Worm (Caenorhabditis elegans) whole organism, L4 larva: ENCODE results near the gene hpo-15.

ENCODE experiments used
- F10B5.3 ChIP-seq: sonication (generic microtip); optimal IDR thresholded peaks from 2 replicates; lab custom pipeline; 2016; ENCODE audit warnings: mild to moderate bottlenecking, missing genetic modification characterization, missing compliant biosample characterization
- R02D3.7 ChIP-seq: fragments of 150-350 bp; sonication (generic microtip); optimal IDR thresholded peaks from 3 replicates; lab custom pipeline; 2014; ENCODE audit warnings: missing biosample characterization, missing genetic modification characterization
- Y75B8A.6 ChIP-seq: fragments of 200-800 bp; sonication (Bioruptor generic); IDR thresholded peaks from 2 replicates; pipeline ENCODE4 v1.3.6; 2022; ENCODE audit warnings: missing genetic modification reagents, missing genetic modification characterization, missing compliant biosample characterization
- aha-1 ChIP-seq: fragments of 150-350 bp; peaks from one replicate; lab custom pipeline; 2014; ENCODE audit warnings: missing biosample characterization, missing genetic modification characterization
- aly-2 ChIP-seq: sonication (generic microtip); optimal IDR thresholded peaks from 2 replicates; lab custom pipeline; 2018; ENCODE audit warnings: missing biosample characterization, missing genetic modification characterization
- ceh-44 ChIP-seq: fragments of 200-800 bp; sonication (Bioruptor generic); IDR thresholded peaks from 2 replicates; pipeline ENCODE4 v1.3.6; 2022; ENCODE audit warnings: missing genetic modification reagents, missing genetic modification characterization, missing compliant biosample characterization
- daf-16 ChIP-seq, 3 experiments: sonication (generic microtip); optimal IDR thresholded peaks; 2 replicates each; lab custom pipeline; 2016 to 2017; ENCODE audit warnings: missing genetic modification characterization in 3 of 3, missing genetic modification reagents in 3 of 3, mild to moderate bottlenecking in 2 of 3, missing compliant biosample characterization in 2 of 3, missing biosample characterization in 1 of 3, moderate library complexity in 1 of 3
- dmd-6 ChIP-seq: fragments of 200-800 bp; sonication (Bioruptor generic); IDR thresholded peaks from 2 replicates; pipeline ENCODE4 v1.3.6; 2022; ENCODE audit warnings: missing genetic modification reagents, missing genetic modification characterization, missing compliant biosample characterization
- dve-1 ChIP-seq: sonication (generic microtip); optimal IDR thresholded peaks from 2 replicates; lab custom pipeline; 2017; ENCODE audit warnings: antibody characterized with exemption, mild to moderate bottlenecking, missing genetic modification characterization, missing compliant biosample characterization; ENCODE audit not compliant: insufficient read depth
- egl-27 ChIP-seq: sonication (generic microtip); optimal IDR thresholded peaks from 3 replicates; lab custom pipeline; 2017; ENCODE audit warnings: missing biosample characterization, missing genetic modification reagents, missing genetic modification characterization
- egl-43 ChIP-seq: fragments of 200-800 bp; sonication (Bioruptor generic); IDR thresholded peaks from 2 replicates; pipeline ENCODE4 v1.3.6; 2022; ENCODE audit warnings: missing genetic modification reagents, missing genetic modification characterization, missing compliant biosample characterization
- hlh-11 ChIP-seq: fragments of 200-800 bp; sonication (Bioruptor generic); optimal IDR thresholded peaks from 2 replicates; lab custom pipeline; 2018; ENCODE audit warnings: mild to moderate bottlenecking, missing genetic modification characterization, missing compliant biosample characterization
- hlh-30 ChIP-seq: sonication (generic microtip); optimal IDR thresholded peaks from 2 replicates; lab custom pipeline; 2017; ENCODE audit warnings: antibody characterized with exemption, mild to moderate bottlenecking, missing genetic modification characterization, missing compliant biosample characterization; ENCODE audit not compliant: insufficient read depth
- lin-1 ChIP-seq: fragments of 200-800 bp; sonication (Bioruptor generic); IDR thresholded peaks from 2 replicates; pipeline ENCODE4 v1.3.6; 2022; ENCODE audit warnings: missing genetic modification reagents, missing genetic modification characterization, missing compliant biosample characterization
- lin-39 ChIP-seq: fragments of 150-350 bp; optimal IDR thresholded peaks from 2 replicates; lab custom pipeline; 2014; ENCODE audit warnings: missing biosample characterization, missing genetic modification reagents, missing genetic modification characterization
- lsy-2 ChIP-seq, 2 experiments: fragments of 150-350 bp in 1 of 2; sonication (generic microtip) in 1 of 2; optimal IDR thresholded peaks; 2 replicates each; lab custom pipeline; 2014 to 2017; ENCODE audit warnings: missing biosample characterization in 2 of 2, missing genetic modification characterization in 2 of 2
- mdl-1 ChIP-seq, 2 experiments: fragments of 150-350 bp in 1 of 2; sonication (generic microtip) in 1 of 2; optimal IDR thresholded peaks; 2 replicates each; lab custom pipeline; 2014 to 2017; ENCODE audit warnings: missing biosample characterization in 2 of 2, missing genetic modification characterization in 2 of 2
- mep-1 ChIP-seq: fragments of 150-350 bp; sonication (generic microtip); optimal IDR thresholded peaks from 3 replicates; lab custom pipeline; 2014; ENCODE audit warnings: missing biosample characterization, missing genetic modification characterization
- nhr-102 ChIP-seq: sonication (generic microtip); optimal IDR thresholded peaks from 2 replicates; lab custom pipeline; 2016; ENCODE audit warnings: mild to moderate bottlenecking, missing genetic modification characterization, moderate library complexity, missing compliant biosample characterization
- nhr-28 ChIP-seq: fragments of 150-350 bp; optimal IDR thresholded peaks from 2 replicates; lab custom pipeline; 2014; ENCODE audit warnings: missing biosample characterization, missing genetic modification characterization
- nhr-77 ChIP-seq: fragments of 150-350 bp; optimal IDR thresholded peaks from 2 replicates; lab custom pipeline; 2014; ENCODE audit warnings: missing biosample characterization, missing genetic modification characterization
- pha-4 ChIP-seq, 2 experiments: fragments of 150-350 bp in 1 of 2; fragments of 200-800 bp in 1 of 2; sonication (Bioruptor generic) in 1 of 2; IDR thresholded peaks in 1 of 2; optimal IDR thresholded peaks in 1 of 2; 2 replicates each; pipeline versions ENCODE4 v1.3.6 to Lab custom; 2014 to 2022; ENCODE audit warnings: missing genetic modification characterization in 2 of 2, missing genetic modification reagents in 2 of 2, missing biosample characterization in 1 of 2, missing compliant biosample characterization in 1 of 2
- pqm-1 ChIP-seq: sonication (generic microtip); optimal IDR thresholded peaks from 2 replicates; lab custom pipeline; 2017; ENCODE audit warnings: missing biosample characterization, missing genetic modification characterization
- rbr-2 ChIP-seq: sonication (generic microtip); optimal IDR thresholded peaks from 2 replicates; lab custom pipeline; 2016; ENCODE audit warnings: missing genotype, missing genetic modification characterization, missing compliant biosample characterization
- set-16 ChIP-seq: fragments of 200-800 bp; sonication (Bioruptor generic); IDR thresholded peaks from 2 replicates; pipeline ENCODE4 v1.3.6; 2022; ENCODE audit warnings: missing genetic modification reagents, missing genetic modification characterization, missing compliant biosample characterization
- tra-1 ChIP-seq: fragments of 200-800 bp; sonication (Bioruptor generic); IDR thresholded peaks from 2 replicates; pipeline ENCODE4 v1.3.6; 2022; ENCODE audit warnings: missing genetic modification reagents, missing genetic modification characterization, missing compliant biosample characterization
- unc-62 ChIP-seq, 3 experiments: fragments of 150-350 bp in 1 of 3; sonication (generic microtip); optimal IDR thresholded peaks in 2 of 3; peaks in 1 of 3; 1 replicate in 1 of 3; 2 replicates in 2 of 3; lab custom pipeline; 2014 to 2017; ENCODE audit warnings: missing biosample characterization in 3 of 3, missing genetic modification characterization in 3 of 3, missing genetic modification reagents in 3 of 3, missing genotype in 1 of 3
- zfp-2 ChIP-seq: sonication (generic microtip); optimal IDR thresholded peaks from 2 replicates; lab custom pipeline; 2016; ENCODE audit warnings: mild to moderate bottlenecking, missing genetic modification characterization, missing compliant biosample characterization
- zip-2 ChIP-seq: fragments of 150-350 bp; optimal IDR thresholded peaks from 2 replicates; lab custom pipeline; 2014; ENCODE audit warnings: missing biosample characterization, missing genetic modification characterization

The hpo-15 gene

ce11 chrV:5513630-5514378 lies at the start of gene hpo-15, which contains the start of gene mms-19:
Gene hpo-15 (minus strand): TSS chrV:5513830.
Gene mms-19 (plus strand): TSS chrV:5514348.
- no peak for TF ChIP-seq Y75B8A.6 (GFP tag; lab: Robert Waterston, UW)
- peak; percentile 36 for TF ChIP-seq pqm-1
- no peak for TF ChIP-seq F10B5.3 (tag; lab: Kevin White, UChicago)
- no peak for TF ChIP-seq set-16 (GFP tag; lab: Robert Waterston, UW)
- TF ChIP-seq aly-2 (tag; lab: Kevin White, UChicago) = no peak
- TF ChIP-seq egl-43 (GFP tag; lab: Robert Waterston, UW) = no peak
- peak; percentile 73 for TF ChIP-seq nhr-28 (tag; lab: Kevin White, UChicago)
- TF ChIP-seq tra-1 (GFP tag; lab: Robert Waterston, UW) = no peak
- no peak for TF ChIP-seq ceh-44
- no peak for TF ChIP-seq mdl-1 (tag; optimal IDR thresholded peaks at IDR 0.05; lab: Kevin White, UChicago)
- TF ChIP-seq hlh-30 (tag; lab: Kevin White, UChicago) = peak; percentile 27
- no peak for TF ChIP-seq rbr-2 (tag; lab: Kevin White, UChicago)
- TF ChIP-seq dve-1 (tag; lab: Kevin White, UChicago) = peak; percentile 41
- peak; percentile 53 for TF ChIP-seq dmd-6 (GFP tag; lab: Robert Waterston, UW)
- TF ChIP-seq aha-1 (tag; lab: Kevin White, UChicago) = peak; percentile 4

- no peak for TF ChIP-seq hlh-11 (tag; lab: Kevin White, UChicago)
- TF ChIP-seq dmd-6 (GFP tag; lab: Robert Waterston, UW) = peak; percentile 75
- 0 out of 2 replicates have a peak, but pooled peaks have one; percentile 41 for TF ChIP-seq lin-1 (GFP tag; lab: Robert Waterston, UW)
- TF ChIP-seq nhr-77 (tag; lab: Kevin White, UChicago) = peak; percentile 63
- TF ChIP-seq mdl-1 (tag; optimal IDR thresholded peaks at IDR 0.05; lab: Kevin White, UChicago) = peak in 1 of 2 experiments; percentile 16
- TF ChIP-seq hlh-30 (tag; lab: Kevin White, UChicago) = peak; percentile 8
- no peak for TF ChIP-seq set-16 (GFP tag; lab: Robert Waterston, UW)
- TF ChIP-seq unc-62 (GFP tag; optimal IDR thresholded peaks at IDR 0.05 in 1 of 2; lab: Kevin White, UChicago) = peak in 1 of 2 experiments; percentile 28
- no peak for TF ChIP-seq unc-62 (tag; optimal IDR thresholded peaks at IDR 0.05; lab: Kevin White, UChicago)
- TF ChIP-seq pqm-1 = peak; percentile 96
- TF ChIP-seq pha-4 (GFP tag; IDR thresholded peaks at IDR 0.05; lab: Robert Waterston, UW) = no peak
- peak; percentile 26 for TF ChIP-seq pha-4 (tag; optimal IDR thresholded peaks at IDR 0.05; lab: Kevin White, UChicago)
- no peak for TF ChIP-seq daf-16 (GFP tag; optimal IDR thresholded peaks at IDR 0.05; lab: Kevin White, UChicago)
- TF ChIP-seq daf-16 (tag; optimal IDR thresholded peaks at IDR 0.05; lab: Kevin White, UChicago) = peak; percentile 99
- no peak for TF ChIP-seq zfp-2 (tag; lab: Kevin White, UChicago)
- TF ChIP-seq lsy-2 (tag; optimal IDR thresholded peaks at IDR 0.05; lab: Kevin White, UChicago) = peak in 1 of 2 experiments; percentile 31
- TF ChIP-seq aha-1 (tag; lab: Kevin White, UChicago) = no peak
- TF ChIP-seq mep-1 (tag; lab: Kevin White, UChicago) = no peak
- TF ChIP-seq egl-27 = no peak
- peak; percentile 94 for TF ChIP-seq nhr-28 (tag; lab: Kevin White, UChicago)
- peak; percentile 14 for TF ChIP-seq nhr-102 (tag; lab: Kevin White, UChicago)
- peak; percentile 88 for TF ChIP-seq dve-1 (tag; lab: Kevin White, UChicago)
These were observed 46.3 kb upstream of the hpo-15 start for ce11 chrV:5559882-5560281.

- TF ChIP-seq R02D3.7 (tag; lab: Kevin White, UChicago) (no peak), tra-1 (GFP tag; lab: Robert Waterston, UW) (no peak), dmd-6 (GFP tag; lab: Robert Waterston, UW) (0 out of 2 replicates have a peak, but pooled peaks have one; percentile 4)
- TF ChIP-seq, all 104 proteins: peak for 1
These were observed 45.0 kb upstream of the hpo-15 start, which contains the start of gene glb-5 for ce11 chrV:5558590-5558989. Gene glb-5 (plus strand): TSS chrV:5558890.

- TF ChIP-seq lin-39 = no peak
- peak; percentile 89 for TF ChIP-seq zip-2 (tag; lab: Kevin White, UChicago)
- TF ChIP-seq, all 104 proteins: peak for 1
These were observed 34.9 kb upstream of the hpo-15 start for ce11 chrV:5548497-5548896.
